Fruit fly (Drosophila melanogaster): Measurements from ENCODE around the gene CG11977.
A peak's percentile ranks its signal among the peaks of the same experiment; 100 is the strongest.

Gene CG11977

dm6 chr3R:8980776-8981165 lies 16.7 kb upstream of the CG11977 start, which contains the start of gene CAHbeta (continued):
- TF ChIP-seq CG15696 (tag; optimal IDR thresholded peaks at IDR 0.05) (no peak), CG32767 (GFP tag; IDR thresholded peaks at IDR 0.05) (no peak), Awh (GFP tag; IDR thresholded peaks at IDR 0.05) (no peak), Oaz (GFP tag; IDR thresholded peaks at IDR 0.05) (no peak), Fer3 (tag; optimal IDR thresholded peaks at IDR 0.05) (no peak), Aef1 (GFP tag; IDR thresholded peaks at IDR 0.05) (no peak), CG10267 (tag; optimal IDR thresholded peaks at IDR 0.05) (no peak), CG11723 (GFP tag; optimal IDR thresholded peaks at IDR 0.05) (no peak), Pdp1 (GFP tag; optimal IDR thresholded peaks at IDR 0.05) (no peak), C15 (GFP tag; IDR thresholded peaks at IDR 0.05) (no peak), CG2129 (GFP tag; IDR thresholded peaks at IDR 0.05; ENCODE audit: partially characterized antibody) (no peak), lbe (GFP tag; optimal IDR thresholded peaks at IDR 0.05) (no peak), so (GFP tag; IDR thresholded peaks at IDR 0.05) (no peak), Myb (GFP tag; optimal IDR thresholded peaks at IDR 0.05) (no peak), chinmo (GFP tag; IDR thresholded peaks at IDR 0.05; ENCODE audit: partially characterized antibody) (0 out of 4 replicates have a peak, but pooled peaks have one; percentile 71), repo (GFP tag; optimal IDR thresholded peaks at IDR 0.05) (no peak), ci (GFP tag; IDR thresholded peaks at IDR 0.05) (peak; percentile 43; the same call in 1 of the 3 replicates), HLH4C (GFP tag; IDR thresholded peaks at IDR 0.05; ENCODE audit: partially characterized antibody) (no peak), CG3163 (GFP tag; optimal IDR thresholded peaks at IDR 0.05) (peak; percentile 62), Hr78 (GFP tag; optimal IDR thresholded peaks at IDR 0.05) (peak in 1 of 2 experiments; percentile 73), kay (GFP tag; optimal IDR thresholded peaks at IDR 0.05) (peak; percentile 15), CG13424 (tag; optimal IDR thresholded peaks at IDR 0.05) (no peak), schlank (tag; optimal IDR thresholded peaks at IDR 0.05) (no peak), CG12071 (GFP tag; optimal IDR thresholded peaks at IDR 0.05) (peak; percentile 58), CG6689 (GFP tag; IDR thresholded peaks at IDR 0.05) (no peak), sqz (GFP tag; optimal IDR thresholded peaks at IDR 0.05) (peak; percentile 63), onecut (GFP tag; IDR thresholded peaks at IDR 0.05) (0 out of 2 replicates have a peak, but pooled peaks have one; percentile 12)

- TF ChIP-seq sr (GFP tag; IDR thresholded peaks at IDR 0.05) (0 out of 3 replicates have a peak, but pooled peaks have one; percentile 4), CG14710 (tag; optimal IDR thresholded peaks at IDR 0.05) (no peak), repo (GFP tag; optimal IDR thresholded peaks at IDR 0.05) (no peak), CG3281 (GFP tag; optimal IDR thresholded peaks at IDR 0.05) (no peak), Pdp1 (GFP tag; optimal IDR thresholded peaks at IDR 0.05) (no peak), sob (GFP tag; IDR thresholded peaks at IDR 0.05) (peak; percentile 6; the same call in 1 of the 2 replicates), CG11695 (GFP tag; IDR thresholded peaks at IDR 0.05) (peak; percentile 56; the same call in 2 of the 3 replicates), bsh (GFP tag; optimal IDR thresholded peaks at IDR 0.05) (no peak), CG10147 (GFP tag; optimal IDR thresholded peaks at IDR 0.05) (no peak), Med (GFP tag) (peak; percentile 64), CG7745 (tag; optimal IDR thresholded peaks at IDR 0.05) (peak; percentile 56), CG34224 (GFP tag; IDR thresholded peaks at IDR 0.05; ENCODE audit: partially characterized antibody) (no peak), mirr (GFP tag; optimal IDR thresholded peaks at IDR 0.05) (peak; percentile 57), tna (GFP tag; IDR thresholded peaks at IDR 0.05; ENCODE audit: partially characterized antibody) (peak; percentile 13; the same call in 1 of the 2 replicates), pho (GFP tag; optimal IDR thresholded peaks at IDR 0.05) (no peak), Ada2b (GFP tag; IDR thresholded peaks at IDR 0.05) (no peak), CG10959 (GFP tag; IDR thresholded peaks at IDR 0.05) (no peak), CG2199 (GFP tag; IDR thresholded peaks at IDR 0.05) (peak; percentile 12; the same call in 1 of the 3 replicates), Trl (optimal IDR thresholded peaks at IDR 0.05) (peak in 1 of 2 experiments; percentile 50), Trl (GFP tag; optimal IDR thresholded peaks at IDR 0.05) (no peak), CG8281 (tag; optimal IDR thresholded peaks at IDR 0.05) (peak; percentile 32), Lim3 (GFP tag; IDR thresholded peaks at IDR 0.05) (0 out of 2 replicates have a peak, but pooled peaks have one; percentile 12), CG1792 (GFP tag; optimal IDR thresholded peaks at IDR 0.05) (no peak)
Measured at dm6 chr3R:8981209-8981996, 16.1 kb upstream of the CG11977 start.
